Worm (Caenorhabditis elegans) whole organism, young adult: Measurements from ENCODE around the gene mrps-26.

Source experiments
- Y53F4B.3 ChIP-seq: fragments of 200-800 bp; sonication (Bioruptor generic); IDR thresholded peaks from 2 replicates; pipeline ENCODE4 v1.3.6; 2022; ENCODE audit warnings: missing genetic modification reagents, missing genetic modification characterization, missing compliant biosample characterization
- Y95B8A.8 ChIP-seq: fragments of 200-800 bp; sonication (Bioruptor generic); IDR thresholded peaks from 2 replicates; pipeline ENCODE4 v1.3.6; 2022; ENCODE audit warnings: missing genetic modification reagents, missing genetic modification characterization, missing compliant biosample characterization
- aptf-2 ChIP-seq: fragments of 200-800 bp; sonication (Bioruptor generic); conservative IDR thresholded peaks from 2 replicates; pipeline ENCODE4 v1.3.6; 2022; ENCODE audit warnings: missing genetic modification reagents, missing genetic modification characterization, missing compliant biosample characterization
- pha-4 ChIP-seq: fragments of 150-350 bp; sonication (generic microtip); optimal IDR thresholded peaks from 2 replicates; lab custom pipeline; 2014; ENCODE audit warnings: missing biosample characterization, missing genetic modification reagents, missing genetic modification characterization
- xnd-1 ChIP-seq: sonication (generic microtip); optimal IDR thresholded peaks from 2 replicates; lab custom pipeline; 2016; ENCODE audit warnings: missing genotype, missing genetic modification reagents, missing genetic modification characterization, missing compliant biosample characterization

DNA sequence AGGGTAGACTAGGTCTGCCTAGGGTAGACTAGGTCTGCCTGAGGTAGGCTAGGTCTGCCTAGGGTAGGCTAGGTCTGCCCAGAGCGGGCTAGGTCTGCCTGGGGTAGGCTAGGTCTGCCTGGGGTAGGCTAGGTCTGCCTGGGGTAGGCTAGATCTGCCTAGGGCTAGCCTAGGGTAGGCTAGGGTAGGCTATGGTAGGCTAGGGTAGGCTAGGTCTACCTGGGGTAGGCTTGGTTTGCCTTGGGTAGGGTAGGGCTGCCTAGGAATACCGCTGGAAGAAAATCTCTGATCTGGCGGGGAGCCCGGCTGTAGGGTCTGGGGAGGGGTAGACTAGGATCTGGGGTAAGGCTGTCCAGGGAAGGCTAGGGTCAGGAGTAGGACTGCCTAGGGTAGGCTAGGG is 51.1 kb downstream of the mrps-26 start:
- TF ChIP-seq Y95B8A.8 (GFP tag; lab: Robert Waterston, UW), result no peak; the same call in 1 of the 2 replicates
- TF ChIP-seq pha-4 (tag; lab: Kevin White, UChicago), result no peak
- TF ChIP-seq xnd-1, result no peak
- no peak for TF ChIP-seq aptf-2 (GFP tag; lab: Robert Waterston, UW)
- TF ChIP-seq Y53F4B.3, result no peak
